Worm (Caenorhabditis elegans): Measurements from ENCODE around the gene F59E12.9.

DNA sequence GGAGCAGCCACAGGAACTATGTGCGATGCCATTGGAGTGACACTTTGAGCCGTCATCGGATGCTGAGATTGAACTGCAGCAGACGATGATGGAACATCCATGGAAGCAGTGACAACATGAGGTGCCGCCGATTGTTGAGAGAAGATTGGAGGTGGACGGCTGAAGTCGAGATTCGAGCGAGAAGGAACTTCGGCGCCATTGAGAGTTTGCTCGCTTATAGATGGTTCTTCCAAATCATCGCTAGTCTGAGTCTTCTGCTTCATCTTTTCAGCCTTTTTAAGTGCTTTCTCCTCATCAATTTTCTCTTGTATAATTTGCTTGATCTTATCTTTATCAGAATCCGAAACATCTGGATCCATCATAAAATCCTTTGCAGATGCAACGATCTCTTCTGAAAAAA, 4.7 kb downstream of the F59E12.9 start:
- no peak for TF ChIP-seq ama-1 (optimal IDR thresholded peaks at IDR 0.05)
- no peak for TF ChIP-seq ZK546.5 (tag; optimal IDR thresholded peaks at IDR 0.05)
- no peak for TF ChIP-seq mdl-1 (tag; optimal IDR thresholded peaks at IDR 0.05)
- TF ChIP-seq lin-39 (tag; optimal IDR thresholded peaks at IDR 0.05): no peak
- TF ChIP-seq nhr-11 (tag; optimal IDR thresholded peaks at IDR 0.05): no peak
- TF ChIP-seq nhr-237 (tag; optimal IDR thresholded peaks at IDR 0.05): no peak
- no peak for TF ChIP-seq ceh-82 (tag; optimal IDR thresholded peaks at IDR 0.05)
- TF ChIP-seq elt-3 (tag; optimal IDR thresholded peaks at IDR 0.05): no peak
- no peak for TF ChIP-seq nhr-10 (tag; optimal IDR thresholded peaks at IDR 0.05)
- TF ChIP-seq nhr-23 (tag; optimal IDR thresholded peaks at IDR 0.05): no peak
- TF ChIP-seq skn-1 (tag; optimal IDR thresholded peaks at IDR 0.05): no peak
- no peak for TF ChIP-seq nhr-12 (tag; optimal IDR thresholded peaks at IDR 0.05)
- TF ChIP-seq alr-1 (tag; optimal IDR thresholded peaks at IDR 0.05): no peak
- TF ChIP-seq F13H6.1 (tag; optimal IDR thresholded peaks at IDR 0.05): no peak
